Worm (Caenorhabditis elegans) whole organism, L2 larva: ENCODE measurements around the gene idpp-9.

Experiments
- C34F6.9 ChIP-seq: fragments of 150-350 bp; optimal IDR thresholded peaks from 2 replicates; lab custom pipeline; 2014; ENCODE audit warnings: missing biosample characterization, missing genetic modification characterization
- F13H6.1 ChIP-seq: sonication (generic microtip); optimal IDR thresholded peaks from 2 replicates; lab custom pipeline; 2016; ENCODE audit warnings: missing genetic modification characterization, missing compliant biosample characterization
- R02D3.7 ChIP-seq: fragments of 150-350 bp; optimal IDR thresholded peaks from 2 replicates; lab custom pipeline; 2014; ENCODE audit warnings: missing biosample characterization, missing genetic modification characterization
- ZK546.5 ChIP-seq: sonication (generic microtip); optimal IDR thresholded peaks from 2 replicates; lab custom pipeline; 2017; ENCODE audit warnings: missing biosample characterization, missing genetic modification characterization
- alr-1 ChIP-seq: fragments of 150-350 bp; optimal IDR thresholded peaks from 2 replicates; lab custom pipeline; 2014; ENCODE audit warnings: missing biosample characterization, missing genetic modification characterization
- ama-1 ChIP-seq: fragments of 150-350 bp; optimal IDR thresholded peaks from 2 replicates; lab custom pipeline; 2018; ENCODE audit warnings: inconsistent platforms
- blmp-1 ChIP-seq: sonication (generic microtip); optimal IDR thresholded peaks from 2 replicates; lab custom pipeline; 2017; ENCODE audit warnings: missing genetic modification characterization, mild to moderate bottlenecking, missing compliant biosample characterization, antibody characterized with exemption, moderate library complexity; ENCODE audit not compliant: insufficient read depth
- ceh-16 ChIP-seq: fragments of 150-350 bp; optimal IDR thresholded peaks from 2 replicates; lab custom pipeline; 2014; ENCODE audit warnings: missing biosample characterization, missing genetic modification characterization
- dmd-4 ChIP-seq: sonication (generic microtip); optimal IDR thresholded peaks from 2 replicates; lab custom pipeline; 2017; ENCODE audit warnings: missing biosample characterization, missing genetic modification characterization
- egl-27 ChIP-seq: sonication (generic microtip); optimal IDR thresholded peaks from 3 replicates; lab custom pipeline; 2017; ENCODE audit warnings: missing biosample characterization, missing genetic modification reagents, missing genetic modification characterization
- elt-3 ChIP-seq: sonication (generic microtip); optimal IDR thresholded peaks from 2 replicates; lab custom pipeline; 2017; ENCODE audit warnings: missing biosample characterization, missing genetic modification characterization
- gmeb-1 ChIP-seq: fragments of 150-350 bp; optimal IDR thresholded peaks from 2 replicates; lab custom pipeline; 2014; ENCODE audit warnings: missing biosample characterization, missing genetic modification characterization
- lsy-2 ChIP-seq, 2 experiments: fragments of 150-350 bp in 1 of 2; sonication (generic microtip) in 1 of 2; optimal IDR thresholded peaks; 2 replicates each; lab custom pipeline; 2014 to 2017; ENCODE audit warnings: missing biosample characterization in 2 of 2, missing genetic modification characterization in 2 of 2
- mab-5 ChIP-seq: fragments of 150-350 bp; optimal IDR thresholded peaks from 2 replicates; lab custom pipeline; 2014; ENCODE audit warnings: missing biosample characterization, missing genetic modification characterization
- mbf-1 ChIP-seq: sonication (generic microtip); optimal IDR thresholded peaks from 2 replicates; lab custom pipeline; 2017; ENCODE audit warnings: missing biosample characterization, missing genetic modification characterization
- mdl-1 ChIP-seq, 2 experiments: fragments of 150-350 bp in 1 of 2; sonication (generic microtip) in 1 of 2; optimal IDR thresholded peaks; 2 replicates each; lab custom pipeline; 2017; ENCODE audit warnings: missing biosample characterization in 2 of 2, missing genetic modification characterization in 2 of 2
- nhr-10 ChIP-seq: sonication (generic microtip); optimal IDR thresholded peaks from 2 replicates; lab custom pipeline; 2017; ENCODE audit warnings: missing biosample characterization, missing genetic modification characterization
- nhr-12 ChIP-seq: fragments of 150-350 bp; optimal IDR thresholded peaks from 2 replicates; lab custom pipeline; 2014; ENCODE audit warnings: missing biosample characterization, missing genetic modification characterization
- nhr-129 ChIP-seq: fragments of 150-350 bp; optimal IDR thresholded peaks from 2 replicates; lab custom pipeline; 2014; ENCODE audit warnings: missing biosample characterization, missing genetic modification characterization
- nhr-21 ChIP-seq: fragments of 150-350 bp; optimal IDR thresholded peaks from 2 replicates; lab custom pipeline; 2014; ENCODE audit warnings: missing biosample characterization, missing genetic modification characterization
- nhr-23 ChIP-seq: fragments of 150-350 bp; optimal IDR thresholded peaks from 2 replicates; lab custom pipeline; 2014; ENCODE audit warnings: missing biosample characterization, missing genetic modification reagents, missing genetic modification characterization
- nhr-237 ChIP-seq: fragments of 150-350 bp; optimal IDR thresholded peaks from 2 replicates; lab custom pipeline; 2014; ENCODE audit warnings: missing biosample characterization, missing genetic modification characterization
- nhr-25 ChIP-seq: fragments of 150-350 bp; sonication (generic microtip); optimal IDR thresholded peaks from 3 replicates; lab custom pipeline; 2014; ENCODE audit warnings: missing biosample characterization, missing genetic modification characterization
- nhr-6 ChIP-seq: fragments of 150-350 bp; optimal IDR thresholded peaks from 2 replicates; lab custom pipeline; 2014; ENCODE audit warnings: missing biosample characterization, missing genetic modification characterization
- sem-4 ChIP-seq: fragments of 150-350 bp; optimal IDR thresholded peaks from 2 replicates; lab custom pipeline; 2014; ENCODE audit warnings: missing biosample characterization, missing genetic modification reagents, missing genetic modification characterization
- sma-3 ChIP-seq: sonication (generic microtip); optimal IDR thresholded peaks from 2 replicates; lab custom pipeline; 2016; ENCODE audit warnings: missing genetic modification reagents, missing genetic modification characterization, missing compliant biosample characterization
- sma-9 ChIP-seq, 2 experiments: fragments of 150-350 bp in 1 of 2; sonication (generic microtip) in 1 of 2; optimal IDR thresholded peaks; 2 replicates each; lab custom pipeline; 2014 to 2016; ENCODE audit warnings: missing genetic modification characterization in 2 of 2, mild to moderate bottlenecking in 1 of 2, missing biosample characterization in 1 of 2, missing compliant biosample characterization in 1 of 2, missing genetic modification reagents in 1 of 2, moderate library complexity in 1 of 2
- snpc-4 ChIP-seq: fragments of 150-350 bp; optimal IDR thresholded peaks from 2 replicates; lab custom pipeline; 2014; ENCODE audit warnings: missing biosample characterization, missing genetic modification characterization
- unc-39 ChIP-seq: fragments of 150-350 bp; optimal IDR thresholded peaks from 2 replicates; lab custom pipeline; 2014; ENCODE audit warnings: missing biosample characterization, missing genetic modification characterization
- unc-55 ChIP-seq: fragments of 150-350 bp; sonication (generic microtip); optimal IDR thresholded peaks from 3 replicates; lab custom pipeline; 2014; ENCODE audit warnings: missing biosample characterization, missing genetic modification reagents, missing genetic modification characterization
- zag-1 ChIP-seq: fragments of 150-350 bp; optimal IDR thresholded peaks from 2 replicates; lab custom pipeline; 2014; ENCODE audit warnings: missing biosample characterization, missing genetic modification characterization
- ztf-1 ChIP-seq: fragments of 200-800 bp; sonication (Bioruptor generic); conservative IDR thresholded peaks from 2 replicates; pipeline ENCODE4 v1.3.6; 2022; ENCODE audit warnings: missing genetic modification characterization, missing compliant biosample characterization
- ztf-4 ChIP-seq: fragments of 150-350 bp; optimal IDR thresholded peaks from 2 replicates; lab custom pipeline; 2014; ENCODE audit warnings: missing biosample characterization, missing genetic modification characterization

The idpp-9 gene

ce11 chrX:3900715-3901114 lies 14.9 kb downstream of the idpp-9 start:
- TF ChIP-seq unc-39 (no peak), sem-4 (tag; lab: Kevin White, UChicago) (no peak), ztf-4 (no peak), mdl-1 (tag; optimal IDR thresholded peaks at IDR 0.05; lab: Kevin White, UChicago) (no peak), blmp-1 (tag; lab: Kevin White, UChicago) (no peak), ZK546.5 (tag; lab: Kevin White, UChicago) (no peak), ceh-16 (tag; lab: Kevin White, UChicago) (no peak), F13H6.1 (tag; lab: Kevin White, UChicago) (peak; percentile 38), nhr-237 (tag; lab: Kevin White, UChicago) (no peak), unc-55 (GFP tag; lab: Kevin White, UChicago) (peak; percentile 1), nhr-10 (tag; lab: Kevin White, UChicago) (no peak), nhr-23 (no peak), nhr-129 (tag; lab: Kevin White, UChicago) (peak; percentile 27), lsy-2 (tag; optimal IDR thresholded peaks at IDR 0.05; lab: Kevin White, UChicago) (no peak), sma-3 (GFP tag; lab: Kevin White, UChicago) (no peak), mbf-1 (tag; lab: Kevin White, UChicago) (no peak), ztf-1 (GFP tag; lab: Robert Waterston, UW) (no peak), dmd-4 (tag; lab: Kevin White, UChicago) (no peak), sma-9 (GFP tag; optimal IDR thresholded peaks at IDR 0.05; lab: Kevin White, UChicago) (peak; percentile 46), sma-9 (tag; optimal IDR thresholded peaks at IDR 0.05; lab: Kevin White, UChicago) (no peak)

ce11 chrX:3898255-3899177 lies 17.1 kb downstream of the idpp-9 start:
- TF ChIP-seq unc-55 (GFP tag; lab: Kevin White, UChicago) = peak; percentile 53
- peak; percentile 10 for TF ChIP-seq nhr-129 (tag; lab: Kevin White, UChicago)
- TF ChIP-seq nhr-21 (tag; lab: Kevin White, UChicago) = no peak
- TF ChIP-seq C34F6.9 = no peak
- TF ChIP-seq snpc-4 (tag; lab: Kevin White, UChicago) = no peak
- TF ChIP-seq nhr-25 (tag; lab: Kevin White, UChicago) = no peak
- peak; percentile 77 for TF ChIP-seq mab-5 (tag; lab: Kevin White, UChicago)

- TF ChIP-seq nhr-10 (tag; lab: Kevin White, UChicago) (no peak), gmeb-1 (tag; lab: Kevin White, UChicago) (no peak)
Observed at ce11 chrX:3895577-3895976, 20.1 kb downstream of the idpp-9 start, which contains the start of gene F47F2.3. F47F2.3 (minus strand) TSS chrX:3895677.

ce11 chrX:3887595-3887994 lies 28.1 kb downstream of the idpp-9 start:
- TF ChIP-seq egl-27 (tag; lab: Kevin White, UChicago) (no peak), nhr-129 (tag; lab: Kevin White, UChicago) (no peak), nhr-10 (tag; lab: Kevin White, UChicago) (no peak), alr-1 (tag; lab: Kevin White, UChicago) (no peak), unc-39 (no peak), unc-55 (GFP tag; lab: Kevin White, UChicago) (no peak), nhr-6 (tag; lab: Kevin White, UChicago) (no peak), snpc-4 (tag; lab: Kevin White, UChicago) (no peak), nhr-12 (tag; lab: Kevin White, UChicago) (no peak), zag-1 (tag; lab: Kevin White, UChicago) (no peak), dmd-4 (tag; lab: Kevin White, UChicago) (no peak), ama-1 (lab: Kevin White, UChicago) (no peak), nhr-21 (tag; lab: Kevin White, UChicago) (no peak), elt-3 (no peak), ZK546.5 (tag; lab: Kevin White, UChicago) (no peak), R02D3.7 (tag; lab: Kevin White, UChicago) (no peak)
